Worm (Caenorhabditis elegans) whole organism, L2 larva: ENCODE data around the gene F41H10.2.

ENCODE experiments used
- F13H6.1 ChIP-seq: sonication (generic microtip); optimal IDR thresholded peaks from 2 replicates; lab custom pipeline; 2016; ENCODE audit warnings: missing genetic modification characterization, missing compliant biosample characterization
- blmp-1 ChIP-seq: sonication (generic microtip); optimal IDR thresholded peaks from 2 replicates; lab custom pipeline; 2017; ENCODE audit warnings: missing genetic modification characterization, mild to moderate bottlenecking, missing compliant biosample characterization, antibody characterized with exemption, moderate library complexity; ENCODE audit not compliant: insufficient read depth
- elt-1 ChIP-seq: fragments of 150-350 bp; optimal IDR thresholded peaks from 2 replicates; lab custom pipeline; 2014; ENCODE audit warnings: missing biosample characterization, missing genetic modification characterization
- fos-1 ChIP-seq: fragments of 150-350 bp; optimal IDR thresholded peaks from 2 replicates; lab custom pipeline; 2014; ENCODE audit warnings: missing biosample characterization, missing genetic modification characterization
- lin-39 ChIP-seq: fragments of 150-350 bp; optimal IDR thresholded peaks from 2 replicates; lab custom pipeline; 2014; ENCODE audit warnings: missing biosample characterization, missing genetic modification reagents, missing genetic modification characterization
- nhr-11 ChIP-seq: fragments of 150-350 bp; optimal IDR thresholded peaks from 2 replicates; lab custom pipeline; 2014; ENCODE audit warnings: missing biosample characterization, missing genetic modification characterization
- nhr-12 ChIP-seq: fragments of 150-350 bp; optimal IDR thresholded peaks from 2 replicates; lab custom pipeline; 2014; ENCODE audit warnings: missing biosample characterization, missing genetic modification characterization
- nhr-25 ChIP-seq: fragments of 150-350 bp; sonication (generic microtip); optimal IDR thresholded peaks from 3 replicates; lab custom pipeline; 2014; ENCODE audit warnings: missing biosample characterization, missing genetic modification characterization
- nhr-77 ChIP-seq: fragments of 150-350 bp; optimal IDR thresholded peaks from 2 replicates; lab custom pipeline; 2014; ENCODE audit warnings: missing biosample characterization, missing genetic modification characterization
- sem-4 ChIP-seq: fragments of 150-350 bp; optimal IDR thresholded peaks from 2 replicates; lab custom pipeline; 2014; ENCODE audit warnings: missing biosample characterization, missing genetic modification reagents, missing genetic modification characterization
- unc-55 ChIP-seq: fragments of 150-350 bp; sonication (generic microtip); optimal IDR thresholded peaks from 3 replicates; lab custom pipeline; 2014; ENCODE audit warnings: missing biosample characterization, missing genetic modification reagents, missing genetic modification characterization
- unc-62 ChIP-seq: fragments of 150-350 bp; optimal IDR thresholded peaks from 2 replicates; lab custom pipeline; 2014; ENCODE audit warnings: missing biosample characterization, missing genetic modification reagents, missing genetic modification characterization
- zag-1 ChIP-seq: fragments of 150-350 bp; optimal IDR thresholded peaks from 2 replicates; lab custom pipeline; 2014; ENCODE audit warnings: missing biosample characterization, missing genetic modification characterization
- ztf-11 ChIP-seq: sonication (generic microtip); optimal IDR thresholded peaks from 2 replicates; lab custom pipeline; 2017; ENCODE audit warnings: missing biosample characterization, missing genetic modification characterization

DNA sequence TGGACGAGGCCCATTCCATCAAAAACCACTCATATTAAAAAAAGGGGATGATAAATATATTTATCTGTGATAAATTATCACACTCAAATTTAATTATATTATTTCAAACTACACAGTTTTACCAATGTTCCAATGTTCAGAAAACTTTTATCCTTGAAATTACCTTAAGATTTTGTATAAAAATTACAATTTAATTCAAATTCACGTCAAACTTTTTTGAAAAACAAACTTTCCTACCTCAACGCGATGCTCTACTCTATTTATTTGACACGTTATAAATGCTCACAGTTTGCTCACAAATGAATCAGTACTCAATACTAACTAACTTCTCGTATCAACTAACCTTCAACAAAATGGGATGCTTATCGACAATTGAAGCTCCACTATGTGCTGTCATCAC, 1.2 kb downstream of the F41H10.2 start, which contains the start of gene F41H10.1:
- TF ChIP-seq F13H6.1 (tag; lab: Kevin White, UChicago) (no peak), elt-1 (tag; lab: Kevin White, UChicago) (no peak), fos-1 (tag; lab: Kevin White, UChicago) (no peak), nhr-11 (no peak), zag-1 (tag; lab: Kevin White, UChicago) (no peak), lin-39 (no peak), unc-62 (GFP tag; lab: Kevin White, UChicago) (no peak), nhr-77 (tag; lab: Kevin White, UChicago) (no peak), nhr-12 (no peak), nhr-25 (tag; lab: Kevin White, UChicago) (no peak), blmp-1 (tag; lab: Kevin White, UChicago) (no peak), ztf-11 (tag; lab: Kevin White, UChicago) (no peak), sem-4 (no peak), unc-55 (no peak)
